Fruit fly (Drosophila melanogaster): Measurements from ENCODE around the gene rhea.

DNA sequence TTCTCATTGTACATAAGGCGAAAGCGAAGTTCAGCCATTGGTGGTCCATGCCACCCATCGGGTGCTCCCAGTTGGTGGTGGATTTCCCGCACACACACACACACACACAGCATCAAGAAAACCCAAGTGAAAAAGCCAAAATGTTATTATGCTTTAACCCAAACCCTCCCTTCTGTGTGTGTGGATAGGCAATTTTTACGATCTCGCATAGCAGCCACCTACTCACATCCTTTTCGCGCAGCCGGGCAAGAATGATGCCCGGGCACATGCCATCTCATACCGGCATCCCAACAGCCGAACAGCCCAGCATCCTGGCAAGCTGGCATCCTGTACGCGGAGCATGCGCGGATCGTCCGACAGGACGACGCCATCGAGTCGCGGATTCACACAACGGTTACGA lies 12.2 kb downstream of the rhea start:
- no peak for TF ChIP-seq CG9705 (GFP tag; optimal IDR thresholded peaks at IDR 0.05)
- no peak for TF ChIP-seq sage (GFP tag; optimal IDR thresholded peaks at IDR 0.05)
- TF ChIP-seq Hnf4 (GFP tag; optimal IDR thresholded peaks at IDR 0.05): no peak
- no peak for TF ChIP-seq fru (GFP tag; optimal IDR thresholded peaks at IDR 0.05)
